Worm (Caenorhabditis elegans): ENCODE results near the gene D1046.2.

D1046.2 gene

ce11 chrIV:8893746-8894145 is 32.1 kb downstream of the D1046.2 start, which contains the start of gene rad-54.L2:
Gene rad-54.L2 (plus strand): TSS chrIV:8894077.
- no peak for TF ChIP-seq ztf-4 (tag; optimal IDR thresholded peaks at IDR 0.05)
- no peak for TF ChIP-seq nhr-11 (tag; optimal IDR thresholded peaks at IDR 0.05)
- no peak for TF ChIP-seq dmd-4 (tag; optimal IDR thresholded peaks at IDR 0.05)
- TF ChIP-seq sem-4 (tag; optimal IDR thresholded peaks at IDR 0.05): no peak
- TF ChIP-seq ztf-1 (GFP tag; conservative IDR thresholded peaks at IDR 0.05): no peak
- no peak for TF ChIP-seq elt-3 (tag; optimal IDR thresholded peaks at IDR 0.05)
- peak; percentile 29 for TF ChIP-seq F13H6.1 (tag; optimal IDR thresholded peaks at IDR 0.05)
- TF ChIP-seq egl-27 (tag; optimal IDR thresholded peaks at IDR 0.05): no peak
- no peak for TF ChIP-seq ZK546.5 (tag; optimal IDR thresholded peaks at IDR 0.05)
- TF ChIP-seq mab-5 (tag; optimal IDR thresholded peaks at IDR 0.05): no peak
- peak; percentile 30 to 72 for TF ChIP-seq lsy-2 (tag; optimal IDR thresholded peaks at IDR 0.05)
- TF ChIP-seq nhr-77 (tag; optimal IDR thresholded peaks at IDR 0.05): no peak
- TF ChIP-seq sma-3 (GFP tag; optimal IDR thresholded peaks at IDR 0.05): peak; percentile 36
- peak; percentile 46 for TF ChIP-seq gmeb-1 (tag; optimal IDR thresholded peaks at IDR 0.05)
- peak; percentile 37 for TF ChIP-seq lin-13 (GFP tag; optimal IDR thresholded peaks at IDR 0.05)
- TF ChIP-seq nhr-10 (tag; optimal IDR thresholded peaks at IDR 0.05): peak; percentile 39
- no peak for TF ChIP-seq ama-1 (optimal IDR thresholded peaks at IDR 0.05)
- TF ChIP-seq ceh-82 (tag; optimal IDR thresholded peaks at IDR 0.05): no peak
- TF ChIP-seq crh-2 (tag; optimal IDR thresholded peaks at IDR 0.05): peak; percentile 80
- TF ChIP-seq elt-1 (tag; optimal IDR thresholded peaks at IDR 0.05): no peak
- TF ChIP-seq ceh-16 (tag; optimal IDR thresholded peaks at IDR 0.05): no peak
- TF ChIP-seq C34F6.9 (tag; optimal IDR thresholded peaks at IDR 0.05): peak; percentile 96
- TF ChIP-seq nhr-129 (tag; optimal IDR thresholded peaks at IDR 0.05): peak; percentile 64
- TF ChIP-seq unc-55 (GFP tag; optimal IDR thresholded peaks at IDR 0.05): peak; percentile 86
- peak; percentile 61 for TF ChIP-seq nhr-25 (tag; optimal IDR thresholded peaks at IDR 0.05)
- no peak for TF ChIP-seq unc-62 (GFP tag; optimal IDR thresholded peaks at IDR 0.05)
- TF ChIP-seq peb-1 (tag; optimal IDR thresholded peaks at IDR 0.05): no peak
- TF ChIP-seq snpc-4 (tag; optimal IDR thresholded peaks at IDR 0.05): peak; percentile 52
- TF ChIP-seq lin-11 (tag; optimal IDR thresholded peaks at IDR 0.05): no peak
- TF ChIP-seq aly-2 (tag; optimal IDR thresholded peaks at IDR 0.05): no peak
- no peak for TF ChIP-seq nhr-12 (tag; optimal IDR thresholded peaks at IDR 0.05)
- TF ChIP-seq nhr-23 (tag; optimal IDR thresholded peaks at IDR 0.05): no peak
- no peak for TF ChIP-seq blmp-1 (tag; optimal IDR thresholded peaks at IDR 0.05; ENCODE audit: insufficient read depth)
- no peak for TF ChIP-seq zag-1 (tag; optimal IDR thresholded peaks at IDR 0.05)
- no peak for TF ChIP-seq unc-39 (tag; optimal IDR thresholded peaks at IDR 0.05)
- TF ChIP-seq sma-9 (GFP tag; optimal IDR thresholded peaks at IDR 0.05): no peak
- no peak for TF ChIP-seq sma-9 (tag; optimal IDR thresholded peaks at IDR 0.05)
- TF ChIP-seq fos-1 (tag; optimal IDR thresholded peaks at IDR 0.05): peak; percentile 63

- TF ChIP-seq alr-1 (tag; optimal IDR thresholded peaks at IDR 0.05): no peak
- no peak for TF ChIP-seq unc-62 (GFP tag; optimal IDR thresholded peaks at IDR 0.05)
- no peak for TF ChIP-seq sma-9 (GFP tag; optimal IDR thresholded peaks at IDR 0.05)
- no peak for TF ChIP-seq sma-9 (tag; optimal IDR thresholded peaks at IDR 0.05)
- no peak for TF ChIP-seq dmd-4 (tag; optimal IDR thresholded peaks at IDR 0.05)
These were observed 33.3 kb downstream of the D1046.2 start, which contains the start of gene C27B7.2 for ce11 chrIV:8892558-8892957. Gene C27B7.2 (plus strand): TSS chrIV:8892858.

ce11 chrIV:8891131-8891530 is 34.7 kb downstream of the D1046.2 start, which contains the start of gene spr-2:
Gene spr-2 (plus strand): TSS chrIV:8891462.
- TF ChIP-seq blmp-1 (tag; optimal IDR thresholded peaks at IDR 0.05; ENCODE audit: insufficient read depth) (no peak), F13H6.1 (tag; optimal IDR thresholded peaks at IDR 0.05) (peak; percentile 67), aly-2 (tag; optimal IDR thresholded peaks at IDR 0.05) (no peak), ama-1 (optimal IDR thresholded peaks at IDR 0.05) (no peak), unc-55 (GFP tag; optimal IDR thresholded peaks at IDR 0.05) (peak; percentile 90), nhr-12 (tag; optimal IDR thresholded peaks at IDR 0.05) (no peak), ztf-1 (GFP tag; conservative IDR thresholded peaks at IDR 0.05) (no peak), ceh-16 (tag; optimal IDR thresholded peaks at IDR 0.05) (no peak), nhr-23 (tag; optimal IDR thresholded peaks at IDR 0.05) (no peak), unc-39 (tag; optimal IDR thresholded peaks at IDR 0.05) (no peak), sem-4 (tag; optimal IDR thresholded peaks at IDR 0.05) (peak; percentile 56), dmd-4 (tag; optimal IDR thresholded peaks at IDR 0.05) (no peak), R02D3.7 (tag; optimal IDR thresholded peaks at IDR 0.05) (no peak), ceh-82 (tag; optimal IDR thresholded peaks at IDR 0.05) (no peak), mdl-1 (tag; optimal IDR thresholded peaks at IDR 0.05) (no peak), lin-13 (GFP tag; optimal IDR thresholded peaks at IDR 0.05) (peak; percentile 72), nhr-129 (tag; optimal IDR thresholded peaks at IDR 0.05) (peak; percentile 72), lsy-2 (tag; optimal IDR thresholded peaks at IDR 0.05) (peak; percentile 60 to 90), ZK546.5 (tag; optimal IDR thresholded peaks at IDR 0.05) (no peak), nhr-10 (tag; optimal IDR thresholded peaks at IDR 0.05) (peak; percentile 32), elt-1 (tag; optimal IDR thresholded peaks at IDR 0.05) (no peak), C34F6.9 (tag; optimal IDR thresholded peaks at IDR 0.05) (peak; percentile 91), mbf-1 (tag; optimal IDR thresholded peaks at IDR 0.05) (no peak), skn-1 (tag; optimal IDR thresholded peaks at IDR 0.05) (no peak), nhr-77 (tag; optimal IDR thresholded peaks at IDR 0.05) (no peak), nhr-21 (tag; optimal IDR thresholded peaks at IDR 0.05) (peak; percentile 56), gmeb-1 (tag; optimal IDR thresholded peaks at IDR 0.05) (peak; percentile 89), ztf-11 (tag; optimal IDR thresholded peaks at IDR 0.05) (no peak), nhr-25 (tag; optimal IDR thresholded peaks at IDR 0.05) (peak; percentile 71), peb-1 (tag; optimal IDR thresholded peaks at IDR 0.05) (no peak), snpc-4 (tag; optimal IDR thresholded peaks at IDR 0.05) (peak; percentile 25), ztf-4 (tag; optimal IDR thresholded peaks at IDR 0.05) (peak; percentile 4), lin-39 (tag; optimal IDR thresholded peaks at IDR 0.05) (no peak), mab-5 (tag; optimal IDR thresholded peaks at IDR 0.05) (peak; percentile 20), crh-2 (tag; optimal IDR thresholded peaks at IDR 0.05) (peak; percentile 80), lin-11 (tag; optimal IDR thresholded peaks at IDR 0.05) (peak; percentile 38), alr-1 (tag; optimal IDR thresholded peaks at IDR 0.05) (no peak), sma-9 (GFP tag; optimal IDR thresholded peaks at IDR 0.05) (peak; percentile 75), sma-9 (tag; optimal IDR thresholded peaks at IDR 0.05) (no peak)
